Fruit fly (Drosophila melanogaster): ENCODE measurements around the gene CG32645.

dm6 chrX:13172865-13173264 is 33.9 kb downstream of the CG32645 start:
- no peak for TF ChIP-seq fd59A (GFP tag; optimal IDR thresholded peaks at IDR 0.05)
- TF ChIP-seq CG3032 (tag; optimal IDR thresholded peaks at IDR 0.05) = no peak
- TF ChIP-seq Ets21C (GFP tag; optimal IDR thresholded peaks at IDR 0.05) = no peak

Measured in whole organism, prepupa.